Fruit fly (Drosophila melanogaster) whole organism, adult: ENCODE results near the gene Acp24A4.

ENCODE experiments used
- CG11617 ChIP-seq: fragments of 200-800 bp; sonication (Bioruptor generic); optimal IDR thresholded peaks from 2 replicates; lab custom pipeline; 2017; ENCODE audit warnings: mild to moderate bottlenecking, missing biosample characterization, missing genetic modification reagents, missing genetic modification characterization
- CG12768 ChIP-seq: fragments of 200-800 bp; sonication (Bioruptor generic); optimal IDR thresholded peaks from 2 replicates; lab custom pipeline; 2017; ENCODE audit warnings: missing biosample characterization, missing genetic modification characterization, mild to moderate bottlenecking, moderate library complexity, missing genetic modification reagents
- CG14711 ChIP-seq: fragments of 200-800 bp; sonication (Bioruptor generic); optimal IDR thresholded peaks from 2 replicates; lab custom pipeline; 2018; ENCODE audit warnings: missing biosample characterization, mild to moderate bottlenecking, missing genetic modification characterization, moderate library complexity
- CG1620 ChIP-seq: fragments of 200-800 bp; sonication (Bioruptor generic); optimal IDR thresholded peaks from 2 replicates; lab custom pipeline; 2016; ENCODE audit warnings: missing biosample characterization, missing genetic modification characterization
- CG33017 ChIP-seq: fragments of 200-800 bp; sonication (Bioruptor generic); optimal IDR thresholded peaks from 2 replicates; lab custom pipeline; 2018; ENCODE audit warnings: missing biosample characterization, mild to moderate bottlenecking, missing genetic modification characterization, moderate library complexity
- CG5204 ChIP-seq: fragments of 200-800 bp; sonication (Bioruptor generic); optimal IDR thresholded peaks from 2 replicates; lab custom pipeline; 2016; ENCODE audit warnings: missing biosample characterization, missing genetic modification characterization
- CG7045 ChIP-seq: fragments of 200-800 bp; sonication (Bioruptor generic); optimal IDR thresholded peaks from 2 replicates; lab custom pipeline; 2017; ENCODE audit warnings: missing biosample characterization, mild to moderate bottlenecking, missing genetic modification characterization
- CG7101 ChIP-seq: fragments of 200-800 bp; sonication (Bioruptor generic); optimal IDR thresholded peaks from 2 replicates; lab custom pipeline; 2018; ENCODE audit warnings: missing biosample characterization, mild to moderate bottlenecking, missing genetic modification characterization, moderate library complexity
- Clk ChIP-seq: fragments of 200-800 bp; sonication (Bioruptor generic); optimal IDR thresholded peaks from 2 replicates; lab custom pipeline; 2017; ENCODE audit warnings: missing biosample characterization, missing genetic modification characterization
- Crg-1 ChIP-seq: fragments of 200-800 bp; sonication (Bioruptor generic); optimal IDR thresholded peaks from 2 replicates; lab custom pipeline; 2016; ENCODE audit warnings: missing biosample characterization, missing genetic modification characterization
- Hr96 ChIP-seq: fragments of 200-800 bp; sonication (Bioruptor generic); optimal IDR thresholded peaks from 2 replicates; lab custom pipeline; 2016; ENCODE audit warnings: missing biosample characterization, missing genetic modification characterization
- Mnt ChIP-seq: fragments of 200-800 bp; sonication (Bioruptor generic); optimal IDR thresholded peaks from 2 replicates; lab custom pipeline; 2016; ENCODE audit warnings: missing biosample characterization, mild to moderate bottlenecking, missing genetic modification characterization
- bab1 ChIP-seq: fragments of 200-800 bp; sonication (Bioruptor generic); optimal IDR thresholded peaks from 3 replicates; lab custom pipeline; 2019; ENCODE audit warnings: missing biosample characterization, mild to moderate bottlenecking, missing genetic modification characterization, moderate library complexity
- cic ChIP-seq: fragments of 200-800 bp; sonication (Bioruptor generic); optimal IDR thresholded peaks from 2 replicates; lab custom pipeline; 2017; ENCODE audit warnings: missing biosample characterization, mild to moderate bottlenecking, missing genetic modification characterization, moderate library complexity
- cnc ChIP-seq, 2 experiments: fragments of >200 bp; optimal IDR thresholded peaks; 2 replicates each; lab custom pipeline; 2017
- kay ChIP-seq: fragments of 200-800 bp; sonication (Bioruptor generic); peaks from one replicate; lab custom pipeline; 2016; ENCODE audit warnings: missing biosample characterization, missing genetic modification characterization, borderline replicate concordance
- ovo ChIP-seq: fragments of 200-800 bp; sonication (Bioruptor generic); optimal IDR thresholded peaks from 2 replicates; lab custom pipeline; 2016; ENCODE audit warnings: missing biosample characterization, missing genetic modification characterization
- pad ChIP-seq: fragments of 200-800 bp; sonication (Bioruptor generic); optimal IDR thresholded peaks from 3 replicates; lab custom pipeline; 2017; ENCODE audit warnings: missing biosample characterization, missing genetic modification characterization, mild to moderate bottlenecking, moderate library complexity, missing genetic modification reagents
- tj ChIP-seq: fragments of 200-800 bp; sonication (Bioruptor generic); optimal IDR thresholded peaks from 3 replicates; lab custom pipeline; 2017; ENCODE audit warnings: missing biosample characterization, mild to moderate bottlenecking, missing genetic modification characterization, moderate library complexity
- toe ChIP-seq: fragments of 200-800 bp; sonication (Bioruptor generic); optimal IDR thresholded peaks from 2 replicates; lab custom pipeline; 2016; ENCODE audit warnings: missing biosample characterization, missing genetic modification characterization

The Acp24A4 gene

DNA sequence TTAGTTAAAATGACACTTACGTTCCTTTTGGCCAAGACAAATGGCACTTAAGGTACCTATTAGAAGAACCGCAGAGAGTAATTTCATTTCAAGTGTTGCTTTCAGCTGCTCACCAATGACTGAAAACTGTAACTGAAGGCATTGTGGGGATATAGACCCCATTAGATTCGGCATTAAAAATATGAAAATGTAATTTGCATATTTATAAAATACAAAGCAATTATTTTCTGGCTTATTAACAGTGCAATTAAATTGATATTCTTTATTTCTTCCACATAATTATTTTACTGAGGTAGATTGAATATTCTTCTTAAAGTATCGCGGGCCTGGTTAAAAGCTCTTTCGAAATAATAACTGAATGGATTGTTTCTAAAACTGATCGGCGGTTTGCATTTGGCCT, 24.7 kb downstream of the Acp24A4 start, which contains the start of gene Sfp24Bd:
Gene Sfp24Bd, minus strand, starts transcription at position 101 of the 400 bp plus-strand sequence.
- TF ChIP-seq Clk: no peak
- TF ChIP-seq cnc (optimal IDR thresholded peaks at IDR 0.05; lab: Kevin White, UChicago): no peak
- no peak for TF ChIP-seq CG12768
- no peak for TF ChIP-seq pad (GFP tag; lab: Kevin White, UChicago)
- TF ChIP-seq toe: no peak
- TF ChIP-seq Mnt (GFP tag; lab: Kevin White, UChicago): no peak
- no peak for TF ChIP-seq CG33017 (tag; lab: Kevin White, UChicago)

DNA sequence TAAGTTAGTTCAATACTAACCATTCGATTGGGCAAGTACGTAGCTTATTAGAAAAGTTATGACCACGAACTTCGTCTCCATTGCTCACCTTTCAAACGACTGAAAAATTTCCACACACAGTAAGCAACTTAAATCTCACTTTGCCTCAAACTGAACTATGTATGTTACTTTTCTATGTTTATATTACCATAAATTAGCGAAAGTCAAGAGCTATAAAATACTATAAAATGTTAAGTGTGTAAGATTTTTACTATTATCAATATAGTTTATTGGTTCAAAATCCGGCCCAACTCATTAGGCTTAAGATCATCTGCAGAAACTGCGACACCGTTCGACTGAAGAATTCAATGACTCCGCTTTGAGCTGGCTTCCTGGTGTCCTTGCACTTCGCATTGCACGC, 25.3 kb downstream of the Acp24A4 start, which contains the start of gene Sfp24Ba:
Gene Sfp24Ba, minus strand, starts transcription at position 101 of the 400 bp plus-strand sequence.
- no peak for TF ChIP-seq bab1 (GFP tag; lab: Kevin White, UChicago)
- TF ChIP-seq CG33017 (tag; lab: Kevin White, UChicago): no peak
- TF ChIP-seq tj: no peak
- no peak for TF ChIP-seq Hr96 (GFP tag; lab: Kevin White, UChicago)
- no peak for TF ChIP-seq Clk
- TF ChIP-seq CG14711: no peak
- no peak for TF ChIP-seq ovo (GFP tag; lab: Kevin White, UChicago)
- no peak for TF ChIP-seq CG7101 (tag; lab: Kevin White, UChicago)
- TF ChIP-seq kay (GFP tag; lab: Kevin White, UChicago): no peak
- TF ChIP-seq cic (GFP tag; lab: Kevin White, UChicago): no peak
- TF ChIP-seq pad (GFP tag; lab: Kevin White, UChicago): no peak
- no peak for TF ChIP-seq CG7045
- TF ChIP-seq CG5204 (GFP tag; lab: Kevin White, UChicago): no peak
- TF ChIP-seq CG11617: no peak
- no peak for TF ChIP-seq Crg-1
- TF ChIP-seq CG1620 (GFP tag; lab: Kevin White, UChicago): no peak

DNA sequence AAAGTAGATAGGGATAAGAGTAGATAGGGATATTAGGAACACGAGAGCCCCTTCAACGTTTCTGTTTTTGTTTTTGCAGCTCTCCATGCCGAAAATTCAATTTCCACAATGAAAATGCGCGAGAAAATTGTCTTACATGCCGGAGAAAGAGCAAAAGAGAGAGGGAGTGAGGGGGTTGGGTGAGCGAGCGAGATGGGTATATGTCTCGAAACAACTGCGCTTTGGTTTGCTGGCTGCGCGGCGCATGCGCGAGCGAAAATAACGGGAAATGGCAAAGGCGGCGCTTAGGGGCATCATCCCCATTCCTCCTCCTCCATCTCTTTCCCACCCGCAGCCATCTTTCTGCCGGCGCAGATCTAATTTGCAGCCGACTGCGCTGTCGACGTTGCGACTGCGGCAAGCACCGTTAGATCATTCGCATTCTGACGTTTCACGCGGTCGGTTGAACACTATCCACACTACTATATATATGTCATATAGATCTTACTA, 31.4 kb downstream of the Acp24A4 start, which contains the start of gene Drgx:
Gene Drgx, plus strand, starts transcription at position 439 of the 489 bp plus-strand sequence.
- TF ChIP-seq pad (GFP tag; lab: Kevin White, UChicago) (peak; percentile 97), Mnt (GFP tag; lab: Kevin White, UChicago) (no peak), CG7045 (no peak), CG12768 (no peak), ovo (GFP tag; lab: Kevin White, UChicago) (peak; percentile 46)

DNA sequence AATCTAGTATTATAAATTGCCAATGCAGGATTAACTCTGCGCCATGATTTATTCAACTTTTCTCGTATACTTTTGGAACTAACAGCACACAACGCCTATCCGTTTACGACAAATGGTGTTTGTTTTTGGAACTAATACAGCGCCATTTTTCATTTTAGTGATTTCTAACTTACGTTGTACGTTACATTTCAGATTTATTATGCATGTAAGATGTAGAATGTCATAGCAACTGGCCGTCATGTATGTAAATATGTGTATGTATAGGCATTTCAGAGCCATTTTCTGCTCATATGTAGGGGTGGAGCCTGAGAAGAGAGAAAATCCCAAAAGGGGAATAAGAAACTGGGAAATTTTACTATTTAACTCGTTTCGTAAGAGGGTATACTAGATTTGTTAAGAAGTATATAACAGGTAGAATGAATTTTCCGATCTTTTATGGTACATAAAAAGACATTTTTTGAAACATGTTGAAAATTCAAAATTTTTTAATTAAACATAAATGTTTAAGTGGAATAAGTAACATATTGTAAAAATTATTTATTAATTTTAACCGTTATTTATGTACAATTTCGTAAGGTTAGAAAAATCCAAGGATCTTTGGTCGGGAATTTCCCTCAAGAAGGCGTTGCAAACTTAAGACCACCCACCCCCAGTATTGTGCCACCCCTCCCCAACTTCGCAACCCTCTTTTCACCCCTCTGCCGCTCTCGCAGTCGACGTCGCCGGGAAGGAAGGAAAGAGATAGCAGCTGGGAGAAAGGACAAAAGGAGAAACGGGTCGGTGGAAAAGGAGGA, 36.2 kb downstream of the Acp24A4 start:
- TF ChIP-seq CG14711: no peak
- no peak for TF ChIP-seq CG5204 (GFP tag; lab: Kevin White, UChicago)
- TF ChIP-seq ovo (GFP tag; lab: Kevin White, UChicago): peak; percentile 58
- TF ChIP-seq toe: peak; percentile 55
- no peak for TF ChIP-seq CG11617
- TF ChIP-seq CG12768: no peak
- TF ChIP-seq Mnt (GFP tag; lab: Kevin White, UChicago): no peak
- no peak for TF ChIP-seq kay (GFP tag; lab: Kevin White, UChicago)
- peak; percentile 30 for TF ChIP-seq cic (GFP tag; lab: Kevin White, UChicago)
- peak; percentile 57 for TF ChIP-seq CG1620 (GFP tag; lab: Kevin White, UChicago)
- TF ChIP-seq Crg-1: no peak
- peak; percentile 45 for TF ChIP-seq Hr96 (GFP tag; lab: Kevin White, UChicago)
- TF ChIP-seq pad (GFP tag; lab: Kevin White, UChicago): peak; percentile 99
- no peak for TF ChIP-seq CG33017 (tag; lab: Kevin White, UChicago)
- no peak for TF ChIP-seq cnc (optimal IDR thresholded peaks at IDR 0.05; lab: Kevin White, UChicago)
- no peak for TF ChIP-seq tj
- no peak for TF ChIP-seq Clk
- TF ChIP-seq CG7045: peak; percentile 9
- peak; percentile 12 for TF ChIP-seq bab1 (GFP tag; lab: Kevin White, UChicago)
- TF ChIP-seq CG7101 (tag; lab: Kevin White, UChicago): peak; percentile 19

DNA sequence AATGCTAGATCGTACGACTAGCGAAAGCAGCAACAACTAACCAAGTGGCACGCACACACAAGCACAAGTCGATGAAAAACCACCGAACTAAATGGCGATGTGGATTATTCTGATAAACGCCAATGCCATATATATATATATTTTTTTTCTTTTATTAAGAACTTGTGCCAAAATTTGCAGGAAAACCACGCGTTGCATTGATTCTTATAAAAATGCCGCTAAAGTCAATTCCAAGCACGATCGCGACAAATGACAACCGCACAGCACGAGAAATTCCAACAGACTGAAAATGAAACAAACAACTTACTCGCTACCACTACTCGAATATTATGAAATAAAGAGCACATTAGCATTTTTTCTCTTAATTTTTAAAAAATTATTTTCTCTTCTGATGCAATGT, 37.0 kb downstream of the Acp24A4 start, which contains the start of gene for:
Gene for, minus strand, starts transcription at position 287 of the 400 bp plus-strand sequence.
- TF ChIP-seq CG14711: no peak
- no peak for TF ChIP-seq Clk
- peak; percentile 64 for TF ChIP-seq Mnt (GFP tag; lab: Kevin White, UChicago)
- no peak for TF ChIP-seq CG33017 (tag; lab: Kevin White, UChicago)
- TF ChIP-seq CG12768: peak; percentile 1
- TF ChIP-seq CG7101 (tag; lab: Kevin White, UChicago): no peak
- no peak for TF ChIP-seq ovo (GFP tag; lab: Kevin White, UChicago)
- no peak for TF ChIP-seq toe

DNA sequence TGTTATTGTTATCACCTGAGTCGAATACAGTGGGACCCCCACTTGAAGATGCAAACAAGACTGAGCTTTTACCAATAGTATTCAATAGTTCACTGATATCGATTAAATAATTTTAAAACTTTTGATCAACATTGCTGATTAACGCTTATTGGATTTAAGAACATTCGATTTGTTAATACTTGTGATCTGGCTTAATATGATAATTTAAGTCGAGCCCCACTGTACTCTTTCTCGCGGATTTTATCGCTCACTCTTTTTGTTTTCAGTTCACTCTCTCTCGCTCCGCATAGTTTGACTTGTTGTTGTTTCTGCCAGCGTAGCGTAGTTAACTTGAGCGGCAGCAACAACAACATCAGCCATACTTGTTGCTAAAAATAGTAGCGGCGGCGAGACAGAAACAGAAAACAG, 38.0 kb downstream of the Acp24A4 start:
- TF ChIP-seq bab1 (GFP tag; lab: Kevin White, UChicago): peak; percentile 99
- peak; percentile 99 for TF ChIP-seq CG12768
- no peak for TF ChIP-seq cnc (optimal IDR thresholded peaks at IDR 0.05; lab: Kevin White, UChicago)
- TF ChIP-seq CG5204 (GFP tag; lab: Kevin White, UChicago): peak; percentile 98
- TF ChIP-seq CG1620 (GFP tag; lab: Kevin White, UChicago): peak; percentile 98
- TF ChIP-seq CG11617: peak; percentile 99
- TF ChIP-seq Crg-1: peak; percentile 98
- peak; percentile 98 for TF ChIP-seq CG7045
- TF ChIP-seq CG7101 (tag; lab: Kevin White, UChicago): peak; percentile 99
- peak; percentile 92 for TF ChIP-seq pad (GFP tag; lab: Kevin White, UChicago)
- peak; percentile 96 for TF ChIP-seq Mnt (GFP tag; lab: Kevin White, UChicago)
- TF ChIP-seq CG14711: peak; percentile 96
- peak; percentile 99 for TF ChIP-seq CG33017 (tag; lab: Kevin White, UChicago)
- peak; percentile 93 for TF ChIP-seq cic (GFP tag; lab: Kevin White, UChicago)
- peak; percentile 98 for TF ChIP-seq kay (GFP tag; lab: Kevin White, UChicago)
- TF ChIP-seq Clk: peak; percentile 97
- peak; percentile 98 for TF ChIP-seq toe
- peak; percentile 95 for TF ChIP-seq ovo (GFP tag; lab: Kevin White, UChicago)
- TF ChIP-seq tj: peak; percentile 90
- peak; percentile 99 for TF ChIP-seq Hr96 (GFP tag; lab: Kevin White, UChicago)
